Worm (Caenorhabditis elegans) whole organism, L4 larva: ENCODE data around the gene mip-2.

ENCODE experiments used
- T20F7.1 ChIP-seq: fragments of 200-800 bp; sonication (Bioruptor generic); optimal IDR thresholded peaks from 2 replicates; lab custom pipeline; 2018; ENCODE audit warnings: mild to moderate bottlenecking, missing genetic modification characterization, missing compliant biosample characterization
- Y105C5A.15 ChIP-seq: fragments of 200-800 bp; sonication (Bioruptor generic); IDR thresholded peaks from 2 replicates; pipeline ENCODE4 v1.3.6; 2022; ENCODE audit warnings: missing genetic modification characterization, missing compliant biosample characterization
- Y5F2A.4 ChIP-seq: fragments of 200-800 bp; sonication (Bioruptor generic); optimal IDR thresholded peaks from 2 replicates; lab custom pipeline; 2018; ENCODE audit warnings: mild to moderate bottlenecking, missing genetic modification characterization, missing compliant biosample characterization
- ZK337.2 ChIP-seq: fragments of 200-800 bp; sonication (Bioruptor generic); IDR thresholded peaks from 2 replicates; pipeline ENCODE4 v1.3.6; 2022; ENCODE audit warnings: missing genetic modification reagents, missing genetic modification characterization, missing compliant biosample characterization
- ZK546.5 ChIP-seq, 2 experiments: sonication (generic microtip); optimal IDR thresholded peaks; 2 replicates each; lab custom pipeline; 2017; ENCODE audit warnings: missing biosample characterization in 2 of 2, missing genetic modification characterization in 2 of 2
- aha-1 ChIP-seq: fragments of 150-350 bp; peaks from one replicate; lab custom pipeline; 2014; ENCODE audit warnings: missing biosample characterization, missing genetic modification characterization
- aly-2 ChIP-seq: sonication (generic microtip); optimal IDR thresholded peaks from 2 replicates; lab custom pipeline; 2018; ENCODE audit warnings: missing biosample characterization, missing genetic modification characterization
- ama-1 ChIP-seq: fragments of 150-350 bp; optimal IDR thresholded peaks from 2 replicates; lab custom pipeline; 2014; ENCODE audit warnings: inconsistent platforms, mixed read lengths
- daf-12 ChIP-seq: fragments of 150-350 bp; optimal IDR thresholded peaks from 2 replicates; lab custom pipeline; 2014; ENCODE audit warnings: missing biosample characterization, missing genetic modification reagents, missing genetic modification characterization
- daf-19 ChIP-seq: fragments of 200-800 bp; sonication (Bioruptor generic); conservative IDR thresholded peaks from 2 replicates; pipeline ENCODE4 v1.3.6; 2022; ENCODE audit warnings: missing genetic modification characterization, missing compliant biosample characterization
- dmd-6 ChIP-seq: fragments of 200-800 bp; sonication (Bioruptor generic); IDR thresholded peaks from 2 replicates; pipeline ENCODE4 v1.3.6; 2022; ENCODE audit warnings: missing genetic modification reagents, missing genetic modification characterization, missing compliant biosample characterization
- dmd-8 ChIP-seq: fragments of 200-800 bp; sonication (Bioruptor generic); IDR thresholded peaks from 2 replicates; pipeline ENCODE4 v1.3.6; 2022; ENCODE audit warnings: missing genetic modification characterization, missing compliant biosample characterization
- dmd-9 ChIP-seq: fragments of 200-800 bp; sonication (Bioruptor generic); IDR thresholded peaks from 2 replicates; pipeline ENCODE4 v1.3.6; 2022; ENCODE audit warnings: missing genetic modification reagents, missing genetic modification characterization, missing compliant biosample characterization
- duxl-1 ChIP-seq: sonication (generic microtip); optimal IDR thresholded peaks from 2 replicates; lab custom pipeline; 2016; ENCODE audit warnings: mild to moderate bottlenecking, missing genetic modification characterization, moderate library complexity, missing compliant biosample characterization; ENCODE audit not compliant: poor library complexity
- hif-1 ChIP-seq, 2 experiments: sonication (generic microtip); optimal IDR thresholded peaks; 2 replicates each; lab custom pipeline; 2016 to 2017; ENCODE audit warnings: missing compliant biosample characterization in 2 of 2, missing genetic modification characterization in 2 of 2, missing genetic modification reagents in 2 of 2, missing genotype in 2 of 2, mild to moderate bottlenecking in 1 of 2
- hlh-30 ChIP-seq: sonication (generic microtip); optimal IDR thresholded peaks from 2 replicates; lab custom pipeline; 2017; ENCODE audit warnings: antibody characterized with exemption, mild to moderate bottlenecking, missing genetic modification characterization, missing compliant biosample characterization; ENCODE audit not compliant: insufficient read depth
- hmg-1.1 ChIP-seq: fragments of 200-800 bp; sonication (Bioruptor generic); IDR thresholded peaks from 2 replicates; pipeline ENCODE4 v1.3.6; 2022; ENCODE audit warnings: missing genetic modification reagents, missing genetic modification characterization, missing compliant biosample characterization
- jun-1 ChIP-seq: fragments of 150-350 bp; optimal IDR thresholded peaks from 2 replicates; lab custom pipeline; 2014; ENCODE audit warnings: missing biosample characterization, missing genetic modification reagents, missing genetic modification characterization
- lim-7 ChIP-seq: fragments of 200-800 bp; sonication (Bioruptor generic); IDR thresholded peaks from 2 replicates; pipeline ENCODE4 v1.3.6; 2022; ENCODE audit warnings: missing genetic modification characterization, missing compliant biosample characterization
- lin-13 ChIP-seq: fragments of 150-350 bp; optimal IDR thresholded peaks from 2 replicates; lab custom pipeline; 2014; ENCODE audit warnings: missing biosample characterization, missing genetic modification reagents, missing genetic modification characterization
- lin-38 ChIP-seq: fragments of 200-800 bp; sonication (Bioruptor generic); IDR thresholded peaks from 2 replicates; pipeline ENCODE4 v1.3.6; 2022; ENCODE audit warnings: missing genetic modification reagents, missing genetic modification characterization, missing compliant biosample characterization
- lin-39 ChIP-seq: fragments of 150-350 bp; optimal IDR thresholded peaks from 2 replicates; lab custom pipeline; 2014; ENCODE audit warnings: missing biosample characterization, missing genetic modification reagents, missing genetic modification characterization
- lir-3 ChIP-seq: sonication (generic microtip); optimal IDR thresholded peaks from 2 replicates; lab custom pipeline; 2016; ENCODE audit warnings: mild to moderate bottlenecking, missing genetic modification characterization, missing compliant biosample characterization
- madf-9 ChIP-seq: fragments of 200-800 bp; sonication (Bioruptor generic); conservative IDR thresholded peaks from 2 replicates; pipeline ENCODE4 v1.3.6; 2022; ENCODE audit warnings: missing genetic modification reagents, missing genetic modification characterization, missing compliant biosample characterization
- mdl-1 ChIP-seq, 2 experiments: fragments of 150-350 bp in 1 of 2; sonication (generic microtip) in 1 of 2; optimal IDR thresholded peaks; 2 replicates each; lab custom pipeline; 2014 to 2017; ENCODE audit warnings: missing biosample characterization in 2 of 2, missing genetic modification characterization in 2 of 2
- mdt-29 ChIP-seq: fragments of 200-800 bp; sonication (Bioruptor generic); IDR thresholded peaks from 2 replicates; pipeline ENCODE4 v1.3.6; 2022; ENCODE audit warnings: missing genetic modification reagents, missing genetic modification characterization, missing compliant biosample characterization
- nhr-102 ChIP-seq: sonication (generic microtip); optimal IDR thresholded peaks from 2 replicates; lab custom pipeline; 2016; ENCODE audit warnings: mild to moderate bottlenecking, missing genetic modification characterization, moderate library complexity, missing compliant biosample characterization
- nhr-11 ChIP-seq: fragments of 150-350 bp; optimal IDR thresholded peaks from 2 replicates; lab custom pipeline; 2014; ENCODE audit warnings: missing biosample characterization, missing genetic modification characterization
- nhr-237 ChIP-seq: sonication (generic microtip); optimal IDR thresholded peaks from 2 replicates; lab custom pipeline; 2017; ENCODE audit warnings: missing biosample characterization, missing genetic modification characterization
- nhr-25 ChIP-seq: sonication (generic microtip); optimal IDR thresholded peaks from 2 replicates; lab custom pipeline; 2017; ENCODE audit warnings: missing genetic modification characterization, mild to moderate bottlenecking, missing compliant biosample characterization, antibody characterized with exemption, moderate library complexity, borderline replicate concordance; ENCODE audit not compliant: insufficient read depth
- nhr-76 ChIP-seq: fragments of 150-350 bp; optimal IDR thresholded peaks from 2 replicates; lab custom pipeline; 2014; ENCODE audit warnings: missing biosample characterization, missing genetic modification characterization
- nhr-77 ChIP-seq: fragments of 150-350 bp; optimal IDR thresholded peaks from 2 replicates; lab custom pipeline; 2014; ENCODE audit warnings: missing biosample characterization, missing genetic modification characterization
- pha-4 ChIP-seq, 2 experiments: fragments of 150-350 bp in 1 of 2; fragments of 200-800 bp in 1 of 2; sonication (Bioruptor generic) in 1 of 2; IDR thresholded peaks in 1 of 2; optimal IDR thresholded peaks in 1 of 2; 2 replicates each; pipeline versions ENCODE4 v1.3.6 to Lab custom; 2014 to 2022; ENCODE audit warnings: missing genetic modification characterization in 2 of 2, missing genetic modification reagents in 2 of 2, missing biosample characterization in 1 of 2, missing compliant biosample characterization in 1 of 2
- sdz-12 ChIP-seq: fragments of 200-800 bp; sonication (Bioruptor generic); optimal IDR thresholded peaks from 2 replicates; lab custom pipeline; 2018; ENCODE audit warnings: mild to moderate bottlenecking, missing genetic modification characterization, missing compliant biosample characterization
- set-16 ChIP-seq: fragments of 200-800 bp; sonication (Bioruptor generic); IDR thresholded peaks from 2 replicates; pipeline ENCODE4 v1.3.6; 2022; ENCODE audit warnings: missing genetic modification reagents, missing genetic modification characterization, missing compliant biosample characterization
- snpc-1.2 ChIP-seq: fragments of 200-800 bp; sonication (Bioruptor generic); IDR thresholded peaks from 2 replicates; pipeline ENCODE4 v1.3.6; 2022; ENCODE audit warnings: missing genetic modification reagents, missing genetic modification characterization, missing compliant biosample characterization
- spr-1 ChIP-seq: sonication (generic microtip); optimal IDR thresholded peaks from 2 replicates; lab custom pipeline; 2016; ENCODE audit warnings: mild to moderate bottlenecking, missing genetic modification characterization, missing compliant biosample characterization
- tag-97 ChIP-seq: fragments of 200-800 bp; sonication (Bioruptor generic); IDR thresholded peaks from 2 replicates; pipeline ENCODE4 v1.3.6; 2022; ENCODE audit warnings: missing genetic modification characterization, missing compliant biosample characterization
- tra-1 ChIP-seq: fragments of 200-800 bp; sonication (Bioruptor generic); IDR thresholded peaks from 2 replicates; pipeline ENCODE4 v1.3.6; 2022; ENCODE audit warnings: missing genetic modification reagents, missing genetic modification characterization, missing compliant biosample characterization
- unc-39 ChIP-seq: sonication (generic microtip); optimal IDR thresholded peaks from 2 replicates; lab custom pipeline; 2017; ENCODE audit warnings: missing biosample characterization, missing genetic modification characterization
- unc-62 ChIP-seq, 3 experiments: fragments of 150-350 bp in 1 of 3; sonication (generic microtip); optimal IDR thresholded peaks in 2 of 3; peaks in 1 of 3; 1 replicate in 1 of 3; 2 replicates in 2 of 3; lab custom pipeline; 2014 to 2017; ENCODE audit warnings: missing biosample characterization in 3 of 3, missing genetic modification characterization in 3 of 3, missing genetic modification reagents in 3 of 3, missing genotype in 1 of 3
- vab-7 ChIP-seq: fragments of 200-800 bp; sonication (Bioruptor generic); IDR thresholded peaks from 2 replicates; pipeline ENCODE4 v1.3.6; 2022; ENCODE audit warnings: missing genetic modification reagents, missing genetic modification characterization, missing compliant biosample characterization
- zip-11 ChIP-seq: fragments of 200-800 bp; sonication (Bioruptor generic); IDR thresholded peaks from 2 replicates; pipeline ENCODE4 v1.3.6; 2022; ENCODE audit warnings: missing genetic modification characterization, missing compliant biosample characterization
- ztf-11 ChIP-seq: fragments of 150-350 bp; optimal IDR thresholded peaks from 2 replicates; lab custom pipeline; 2014; ENCODE audit warnings: missing biosample characterization, missing genetic modification characterization

Gene mip-2

DNA sequence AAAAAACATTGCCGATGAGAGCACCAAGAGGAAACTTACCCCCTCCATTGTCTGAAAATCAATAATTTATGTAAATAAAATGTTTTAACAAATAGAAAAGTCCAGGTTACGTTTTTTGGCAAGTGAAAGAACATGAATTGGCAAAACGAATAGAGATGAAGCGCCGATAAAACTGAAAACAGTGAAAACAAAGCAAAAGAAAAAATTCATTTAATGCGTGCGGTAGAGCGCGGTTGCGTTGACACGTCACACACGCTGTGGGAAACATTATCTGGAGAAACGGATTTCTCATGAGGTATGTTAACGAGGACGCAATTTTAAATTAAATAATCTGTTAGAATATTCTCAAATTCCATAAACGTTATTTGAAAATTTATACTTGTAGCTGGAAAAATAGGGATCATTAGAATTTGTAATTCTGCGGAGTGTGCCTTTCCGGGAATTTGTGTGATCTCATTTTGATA lies 43.5 kb upstream of the mip-2 start, which contains the start of gene zipt-9 (continued):
- no peak for TF ChIP-seq spr-1 (tag; lab: Kevin White, UChicago)
- no peak for TF ChIP-seq lim-7
- TF ChIP-seq madf-9 (GFP tag; lab: Robert Waterston, UW), result peak; percentile 47; the same call in 1 of the 2 replicates
- TF ChIP-seq nhr-77, result peak; percentile 56
- no peak for TF ChIP-seq nhr-25 (tag; lab: Kevin White, UChicago)
- TF ChIP-seq tra-1, result no peak
- TF ChIP-seq set-16 (GFP tag; lab: Robert Waterston, UW), result no peak
- TF ChIP-seq unc-62 (GFP tag; optimal IDR thresholded peaks at IDR 0.05 in 1 of 2; lab: Kevin White, UChicago), result peak in 1 of 2 experiments; percentile 84
- no peak for TF ChIP-seq unc-62 (tag; optimal IDR thresholded peaks at IDR 0.05; lab: Kevin White, UChicago)
- no peak for TF ChIP-seq Y5F2A.4 (GFP tag; lab: Kevin White, UChicago)
- TF ChIP-seq dmd-8, result no peak
- peak; percentile 61; the same call in 1 of the 2 replicates for TF ChIP-seq dmd-6 (GFP tag; lab: Robert Waterston, UW)
- TF ChIP-seq lin-13 (GFP tag; lab: Kevin White, UChicago), result peak; percentile 46
- no peak for TF ChIP-seq pha-4 (GFP tag; IDR thresholded peaks at IDR 0.05; lab: Robert Waterston, UW)
- no peak for TF ChIP-seq pha-4 (tag; optimal IDR thresholded peaks at IDR 0.05; lab: Kevin White, UChicago)
- TF ChIP-seq daf-19 (GFP tag; lab: Robert Waterston, UW), result no peak
- TF ChIP-seq ama-1 (lab: Kevin White, UChicago), result no peak
- peak; percentile 56; the same call in 1 of the 2 replicates for TF ChIP-seq vab-7 (GFP tag; lab: Robert Waterston, UW)
- TF ChIP-seq lin-38 (GFP tag; lab: Robert Waterston, UW), result peak; percentile 97
- no peak for TF ChIP-seq ztf-11 (tag; lab: Kevin White, UChicago)
- no peak for TF ChIP-seq aly-2 (tag; lab: Kevin White, UChicago)
- peak; percentile 1 for TF ChIP-seq jun-1 (tag; lab: Kevin White, UChicago)
- no peak for TF ChIP-seq tag-97 (GFP tag; lab: Robert Waterston, UW)
- TF ChIP-seq aha-1, result peak; percentile 37

DNA sequence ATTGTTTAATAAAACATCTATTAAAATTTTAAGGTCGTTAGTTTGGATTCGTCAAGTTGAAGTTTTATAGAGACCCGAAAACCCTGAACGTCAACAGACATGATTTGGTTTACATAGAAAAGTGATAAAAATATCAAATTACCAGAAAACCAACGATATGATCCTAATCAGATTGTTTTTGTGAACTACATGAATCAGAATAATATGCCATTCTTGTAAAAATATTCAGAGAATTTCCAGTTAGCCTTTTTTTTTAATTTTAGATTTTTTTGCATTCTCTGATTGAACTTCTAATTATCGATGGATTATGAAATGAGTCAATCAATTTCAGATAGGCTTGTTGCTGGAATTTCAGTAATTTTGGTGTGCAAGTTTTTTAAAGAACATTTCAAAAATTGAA lies 39.3 kb upstream of the mip-2 start, which contains the start of gene srx-96:
srx-96 (plus strand) TSS at position 301 of the 400 bp plus-strand sequence.
- no peak for TF ChIP-seq Y5F2A.4 (GFP tag; lab: Kevin White, UChicago)
- TF ChIP-seq Y105C5A.15 (GFP tag; lab: Robert Waterston, UW), result no peak
- TF ChIP-seq duxl-1 (tag; lab: Kevin White, UChicago), result no peak
- TF ChIP-seq nhr-76 (tag; lab: Kevin White, UChicago), result no peak
- no peak for TF ChIP-seq pha-4 (GFP tag; IDR thresholded peaks at IDR 0.05; lab: Robert Waterston, UW)
- TF ChIP-seq pha-4 (tag; optimal IDR thresholded peaks at IDR 0.05; lab: Kevin White, UChicago), result no peak
- no peak for TF ChIP-seq lir-3 (tag; lab: Kevin White, UChicago)
- TF ChIP-seq hmg-1.1, result no peak
- TF ChIP-seq nhr-102 (tag; lab: Kevin White, UChicago), result no peak
- TF ChIP-seq T20F7.1 (GFP tag; lab: Kevin White, UChicago), result no peak
- no peak for TF ChIP-seq nhr-237
- TF ChIP-seq ama-1 (lab: Kevin White, UChicago), result no peak
- TF ChIP-seq nhr-77, result no peak
- no peak for TF ChIP-seq sdz-12 (GFP tag; lab: Kevin White, UChicago)
- TF ChIP-seq jun-1 (tag; lab: Kevin White, UChicago), result no peak
- TF ChIP-seq nhr-11 (tag; lab: Kevin White, UChicago), result no peak
- no peak for TF ChIP-seq daf-12 (tag; lab: Kevin White, UChicago)
- TF ChIP-seq mdl-1 (tag; optimal IDR thresholded peaks at IDR 0.05; lab: Kevin White, UChicago), result no peak
- TF ChIP-seq, all 104 proteins: peak for 0

DNA sequence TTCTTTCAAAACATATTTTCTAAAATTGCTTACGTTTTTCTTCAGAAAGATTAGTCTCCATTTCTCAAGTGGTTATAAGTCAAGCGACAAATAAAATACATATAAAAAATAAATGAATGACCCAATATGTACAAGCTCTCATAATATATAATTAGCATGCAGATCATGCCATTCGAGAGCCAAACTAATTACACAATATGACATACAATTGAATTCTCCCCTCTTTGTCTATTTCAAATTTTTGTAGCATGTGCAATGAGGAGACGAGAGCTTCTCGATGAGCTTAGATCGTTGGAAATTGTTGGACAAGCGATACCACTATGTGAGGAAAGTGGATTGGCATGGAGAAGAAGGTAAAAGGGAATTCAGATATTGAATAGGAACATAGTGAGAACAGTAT lies 35.5 kb upstream of the mip-2 start, which contains the start of gene hlh-34:
hlh-34 (minus strand) TSS at position 101 of the 400 bp plus-strand sequence.
- TF ChIP-seq snpc-1.2 (no peak), hlh-30 (tag; lab: Kevin White, UChicago) (no peak), jun-1 (tag; lab: Kevin White, UChicago) (no peak), ZK337.2 (GFP tag; lab: Robert Waterston, UW) (no peak), lin-38 (GFP tag; lab: Robert Waterston, UW) (no peak), hif-1 (tag; optimal IDR thresholded peaks at IDR 0.05; lab: Kevin White, UChicago) (no peak), lin-39 (tag; lab: Kevin White, UChicago) (no peak), tra-1 (no peak), mdt-29 (no peak), ZK546.5 (tag; optimal IDR thresholded peaks at IDR 0.05; lab: Kevin White, UChicago) (no peak), zip-11 (GFP tag; lab: Robert Waterston, UW) (no peak), unc-39 (no peak), dmd-9 (GFP tag; lab: Robert Waterston, UW) (no peak)
